Fruit fly (Drosophila melanogaster): ENCODE measurements around the gene Z600.

Gene Z600

dm6 chr3L:15516956-15517355 lies 8.1 kb downstream of the Z600 start, which contains the start of gene CG13454:
TSS of gene CG13454 (minus strand) at chr3L:15517056.
- TF ChIP-seq Sin3A (optimal IDR thresholded peaks at IDR 0.05), result no peak
- no peak for TF ChIP-seq ttk (optimal IDR thresholded peaks at IDR 0.05)
- TF ChIP-seq Myc (optimal IDR thresholded peaks at IDR 0.05), result no peak
- no peak for TF ChIP-seq h (optimal IDR thresholded peaks at IDR 0.05)
- no peak for TF ChIP-seq psq (optimal IDR thresholded peaks at IDR 0.05)
- TF ChIP-seq insv (optimal IDR thresholded peaks at IDR 0.05), result no peak

- TF ChIP-seq ttk (optimal IDR thresholded peaks at IDR 0.05), result no peak
- TF ChIP-seq h (optimal IDR thresholded peaks at IDR 0.05), result no peak
- no peak for TF ChIP-seq Sin3A (optimal IDR thresholded peaks at IDR 0.05)
- no peak for TF ChIP-seq insv (optimal IDR thresholded peaks at IDR 0.05)
- no peak for TF ChIP-seq Myc (optimal IDR thresholded peaks at IDR 0.05)
- TF ChIP-seq psq (optimal IDR thresholded peaks at IDR 0.05), result no peak
Observed at dm6 chr3L:15517508-15517907, 8.6 kb downstream of the Z600 start.

dm6 chr3L:15518344-15518743 lies 9.5 kb downstream of the Z600 start:
- no peak for TF ChIP-seq ttk (optimal IDR thresholded peaks at IDR 0.05)
- no peak for TF ChIP-seq h (optimal IDR thresholded peaks at IDR 0.05)
- TF ChIP-seq psq (optimal IDR thresholded peaks at IDR 0.05), result no peak
- TF ChIP-seq insv (optimal IDR thresholded peaks at IDR 0.05), result no peak
- no peak for TF ChIP-seq Sin3A (optimal IDR thresholded peaks at IDR 0.05)
- no peak for TF ChIP-seq Myc (optimal IDR thresholded peaks at IDR 0.05)

dm6 chr3L:15519492-15519891 lies 10.6 kb downstream of the Z600 start, which contains the start of gene mex1:
TSS of gene mex1 (minus strand) at chr3L:15519592.
- TF ChIP-seq h (optimal IDR thresholded peaks at IDR 0.05) (no peak), Myc (optimal IDR thresholded peaks at IDR 0.05) (no peak), Sin3A (optimal IDR thresholded peaks at IDR 0.05) (no peak), psq (optimal IDR thresholded peaks at IDR 0.05) (no peak), ttk (optimal IDR thresholded peaks at IDR 0.05) (no peak), insv (optimal IDR thresholded peaks at IDR 0.05) (no peak)

dm6 chr3L:15519920-15520319 lies 11.1 kb downstream of the Z600 start:
- TF ChIP-seq psq (optimal IDR thresholded peaks at IDR 0.05), result no peak
- TF ChIP-seq ttk (optimal IDR thresholded peaks at IDR 0.05), result no peak
- no peak for TF ChIP-seq Myc (optimal IDR thresholded peaks at IDR 0.05)
- no peak for TF ChIP-seq h (optimal IDR thresholded peaks at IDR 0.05)
- no peak for TF ChIP-seq Sin3A (optimal IDR thresholded peaks at IDR 0.05)
- TF ChIP-seq insv (optimal IDR thresholded peaks at IDR 0.05), result no peak

- TF ChIP-seq insv (optimal IDR thresholded peaks at IDR 0.05), result no peak
Observed at dm6 chr3L:15520320-15520719, 11.5 kb downstream of the Z600 start, which contains the start of gene yellow-k. TSS of gene yellow-k (plus strand) at chr3L:15520620.

- TF ChIP-seq psq (optimal IDR thresholded peaks at IDR 0.05), result no peak
- no peak for TF ChIP-seq h (optimal IDR thresholded peaks at IDR 0.05)
- no peak for TF ChIP-seq Sin3A (optimal IDR thresholded peaks at IDR 0.05)
- TF ChIP-seq insv (optimal IDR thresholded peaks at IDR 0.05), result no peak
- no peak for TF ChIP-seq ttk (optimal IDR thresholded peaks at IDR 0.05)
- TF ChIP-seq Myc (optimal IDR thresholded peaks at IDR 0.05), result no peak
Observed at dm6 chr3L:15523806-15524346, 15.0 kb downstream of the Z600 start, which contains the start of gene CG7945. TSS of gene CG7945 (minus strand) at chr3L:15524137.

dm6 chr3L:15525153-15525552 lies 16.3 kb downstream of the Z600 start, which contains the start of gene CG33986:
TSS of gene CG33986 (minus strand) at chr3L:15525253.
- no peak for TF ChIP-seq Myc (optimal IDR thresholded peaks at IDR 0.05)
- no peak for TF ChIP-seq insv (optimal IDR thresholded peaks at IDR 0.05)
- no peak for TF ChIP-seq ttk (optimal IDR thresholded peaks at IDR 0.05)
- no peak for TF ChIP-seq h (optimal IDR thresholded peaks at IDR 0.05)
- TF ChIP-seq Sin3A (optimal IDR thresholded peaks at IDR 0.05), result no peak
- no peak for TF ChIP-seq psq (optimal IDR thresholded peaks at IDR 0.05)

- TF ChIP-seq insv (optimal IDR thresholded peaks at IDR 0.05), result no peak
- TF ChIP-seq h (optimal IDR thresholded peaks at IDR 0.05), result no peak
- TF ChIP-seq Myc (optimal IDR thresholded peaks at IDR 0.05), result no peak
- no peak for TF ChIP-seq Sin3A (optimal IDR thresholded peaks at IDR 0.05)
- TF ChIP-seq psq (optimal IDR thresholded peaks at IDR 0.05), result no peak
- no peak for TF ChIP-seq ttk (optimal IDR thresholded peaks at IDR 0.05)
Observed at dm6 chr3L:15526712-15527111, 17.9 kb downstream of the Z600 start, which contains the start of gene CG33985. TSS of gene CG33985 (minus strand) at chr3L:15526812.

dm6 chr3L:15527416-15527815 lies 18.6 kb downstream of the Z600 start, which contains the start of gene CG42729:
TSS of gene CG42729 (minus strand) at chr3L:15527516.
- TF ChIP-seq ttk (optimal IDR thresholded peaks at IDR 0.05), result no peak
- no peak for TF ChIP-seq Myc (optimal IDR thresholded peaks at IDR 0.05)
- no peak for TF ChIP-seq Sin3A (optimal IDR thresholded peaks at IDR 0.05)
- TF ChIP-seq insv (optimal IDR thresholded peaks at IDR 0.05), result no peak
- TF ChIP-seq psq (optimal IDR thresholded peaks at IDR 0.05), result no peak
- no peak for TF ChIP-seq h (optimal IDR thresholded peaks at IDR 0.05)

- no peak for TF ChIP-seq insv (optimal IDR thresholded peaks at IDR 0.05)
- TF ChIP-seq psq (optimal IDR thresholded peaks at IDR 0.05), result no peak
- no peak for TF ChIP-seq h (optimal IDR thresholded peaks at IDR 0.05)
- TF ChIP-seq Sin3A (optimal IDR thresholded peaks at IDR 0.05), result no peak
- no peak for TF ChIP-seq ttk (optimal IDR thresholded peaks at IDR 0.05)
- TF ChIP-seq Myc (optimal IDR thresholded peaks at IDR 0.05), result no peak
Observed at dm6 chr3L:15528096-15528495, 19.2 kb downstream of the Z600 start, which contains the start of gene CG42728. TSS of gene CG42728 (minus strand) at chr3L:15528196.

dm6 chr3L:15529143-15529542 lies 20.3 kb downstream of the Z600 start, which contains the start of gene obst-H:
TSS of gene obst-H (minus strand) at chr3L:15529243.
- TF ChIP-seq Myc (optimal IDR thresholded peaks at IDR 0.05), result no peak
- no peak for TF ChIP-seq insv (optimal IDR thresholded peaks at IDR 0.05)
- no peak for TF ChIP-seq psq (optimal IDR thresholded peaks at IDR 0.05)
- no peak for TF ChIP-seq h (optimal IDR thresholded peaks at IDR 0.05)
- TF ChIP-seq ttk (optimal IDR thresholded peaks at IDR 0.05), result no peak

- TF ChIP-seq psq (optimal IDR thresholded peaks at IDR 0.05) (no peak), Sin3A (optimal IDR thresholded peaks at IDR 0.05) (no peak), h (optimal IDR thresholded peaks at IDR 0.05) (no peak), ttk (optimal IDR thresholded peaks at IDR 0.05) (no peak), insv (optimal IDR thresholded peaks at IDR 0.05) (no peak), Myc (optimal IDR thresholded peaks at IDR 0.05) (no peak)
Observed at dm6 chr3L:15530071-15530470, 21.2 kb downstream of the Z600 start.

Measured in Kc167 (cell line).